Fruit fly (Drosophila melanogaster): Measurements from ENCODE around the gene Ac3.

- TF ChIP-seq ttk (optimal IDR thresholded peaks at IDR 0.05) (no peak), psq (optimal IDR thresholded peaks at IDR 0.05) (no peak), insv (optimal IDR thresholded peaks at IDR 0.05) (no peak)
Measured at dm6 chr2L:21628533-21628932, 3.9 kb upstream of the Ac3 start.

All from Kc167 (cell line).